Worm (Caenorhabditis elegans) whole organism, L2 larva: ENCODE measurements around the gene Y60A3A.8.

ENCODE experiments used
- C34F6.9 ChIP-seq: fragments of 150-350 bp; optimal IDR thresholded peaks from 2 replicates; lab custom pipeline; 2014; ENCODE audit warnings: missing biosample characterization, missing genetic modification characterization
- R02D3.7 ChIP-seq: fragments of 150-350 bp; optimal IDR thresholded peaks from 2 replicates; lab custom pipeline; 2014; ENCODE audit warnings: missing biosample characterization, missing genetic modification characterization
- Y55F3AM.14 ChIP-seq: fragments of 200-800 bp; sonication (Bioruptor generic); optimal IDR thresholded peaks from 2 replicates; lab custom pipeline; 2018; ENCODE audit warnings: mild to moderate bottlenecking, missing genetic modification characterization, missing compliant biosample characterization
- ZK546.5 ChIP-seq: sonication (generic microtip); optimal IDR thresholded peaks from 2 replicates; lab custom pipeline; 2017; ENCODE audit warnings: missing biosample characterization, missing genetic modification characterization
- ama-1 ChIP-seq: fragments of 150-350 bp; optimal IDR thresholded peaks from 2 replicates; lab custom pipeline; 2018; ENCODE audit warnings: inconsistent platforms
- blmp-1 ChIP-seq: sonication (generic microtip); optimal IDR thresholded peaks from 2 replicates; lab custom pipeline; 2017; ENCODE audit warnings: missing genetic modification characterization, mild to moderate bottlenecking, missing compliant biosample characterization, antibody characterized with exemption, moderate library complexity; ENCODE audit not compliant: insufficient read depth
- ceh-82 ChIP-seq: fragments of 150-350 bp; optimal IDR thresholded peaks from 2 replicates; lab custom pipeline; 2014; ENCODE audit warnings: missing biosample characterization, missing genetic modification characterization
- crh-2 ChIP-seq: sonication (generic microtip); optimal IDR thresholded peaks from 2 replicates; lab custom pipeline; 2017; ENCODE audit warnings: missing biosample characterization, missing genetic modification characterization
- dmd-4 ChIP-seq: sonication (generic microtip); optimal IDR thresholded peaks from 2 replicates; lab custom pipeline; 2017; ENCODE audit warnings: missing biosample characterization, missing genetic modification characterization
- egl-27 ChIP-seq: sonication (generic microtip); optimal IDR thresholded peaks from 3 replicates; lab custom pipeline; 2017; ENCODE audit warnings: missing biosample characterization, missing genetic modification reagents, missing genetic modification characterization
- elt-1 ChIP-seq: fragments of 150-350 bp; optimal IDR thresholded peaks from 2 replicates; lab custom pipeline; 2014; ENCODE audit warnings: missing biosample characterization, missing genetic modification characterization
- elt-3 ChIP-seq: sonication (generic microtip); optimal IDR thresholded peaks from 2 replicates; lab custom pipeline; 2017; ENCODE audit warnings: missing biosample characterization, missing genetic modification characterization
- fos-1 ChIP-seq: fragments of 150-350 bp; optimal IDR thresholded peaks from 2 replicates; lab custom pipeline; 2014; ENCODE audit warnings: missing biosample characterization, missing genetic modification characterization
- gmeb-1 ChIP-seq: fragments of 150-350 bp; optimal IDR thresholded peaks from 2 replicates; lab custom pipeline; 2014; ENCODE audit warnings: missing biosample characterization, missing genetic modification characterization
- lin-11 ChIP-seq: fragments of 150-350 bp; sonication (generic microtip); optimal IDR thresholded peaks from 2 replicates; lab custom pipeline; 2014; ENCODE audit warnings: missing biosample characterization, missing genetic modification characterization, inconsistent platforms, mixed read lengths
- lin-13 ChIP-seq: fragments of 150-350 bp; optimal IDR thresholded peaks from 2 replicates; lab custom pipeline; 2014; ENCODE audit warnings: missing biosample characterization, missing genetic modification reagents, missing genetic modification characterization
- lin-39 ChIP-seq: fragments of 150-350 bp; optimal IDR thresholded peaks from 2 replicates; lab custom pipeline; 2014; ENCODE audit warnings: missing biosample characterization, missing genetic modification reagents, missing genetic modification characterization
- mab-5 ChIP-seq: fragments of 150-350 bp; optimal IDR thresholded peaks from 2 replicates; lab custom pipeline; 2014; ENCODE audit warnings: missing biosample characterization, missing genetic modification characterization
- mbf-1 ChIP-seq: sonication (generic microtip); optimal IDR thresholded peaks from 2 replicates; lab custom pipeline; 2017; ENCODE audit warnings: missing biosample characterization, missing genetic modification characterization
- mdl-1 ChIP-seq, 2 experiments: fragments of 150-350 bp in 1 of 2; sonication (generic microtip) in 1 of 2; optimal IDR thresholded peaks; 2 replicates each; lab custom pipeline; 2017; ENCODE audit warnings: missing biosample characterization in 2 of 2, missing genetic modification characterization in 2 of 2
- nhr-11 ChIP-seq: fragments of 150-350 bp; optimal IDR thresholded peaks from 2 replicates; lab custom pipeline; 2014; ENCODE audit warnings: missing biosample characterization, missing genetic modification characterization
- nhr-129 ChIP-seq: fragments of 150-350 bp; optimal IDR thresholded peaks from 2 replicates; lab custom pipeline; 2014; ENCODE audit warnings: missing biosample characterization, missing genetic modification characterization
- nhr-21 ChIP-seq: fragments of 150-350 bp; optimal IDR thresholded peaks from 2 replicates; lab custom pipeline; 2014; ENCODE audit warnings: missing biosample characterization, missing genetic modification characterization
- nhr-23 ChIP-seq: fragments of 150-350 bp; optimal IDR thresholded peaks from 2 replicates; lab custom pipeline; 2014; ENCODE audit warnings: missing biosample characterization, missing genetic modification reagents, missing genetic modification characterization
- nhr-6 ChIP-seq: fragments of 150-350 bp; optimal IDR thresholded peaks from 2 replicates; lab custom pipeline; 2014; ENCODE audit warnings: missing biosample characterization, missing genetic modification characterization
- skn-1 ChIP-seq: sonication (generic microtip); optimal IDR thresholded peaks from 2 replicates; lab custom pipeline; 2017; ENCODE audit warnings: missing biosample characterization, missing genetic modification characterization
- sma-3 ChIP-seq: sonication (generic microtip); optimal IDR thresholded peaks from 2 replicates; lab custom pipeline; 2016; ENCODE audit warnings: missing genetic modification reagents, missing genetic modification characterization, missing compliant biosample characterization
- sma-9 ChIP-seq, 2 experiments: fragments of 150-350 bp in 1 of 2; sonication (generic microtip) in 1 of 2; optimal IDR thresholded peaks; 2 replicates each; lab custom pipeline; 2014 to 2016; ENCODE audit warnings: missing genetic modification characterization in 2 of 2, mild to moderate bottlenecking in 1 of 2, missing biosample characterization in 1 of 2, missing compliant biosample characterization in 1 of 2, missing genetic modification reagents in 1 of 2, moderate library complexity in 1 of 2
- zag-1 ChIP-seq: fragments of 150-350 bp; optimal IDR thresholded peaks from 2 replicates; lab custom pipeline; 2014; ENCODE audit warnings: missing biosample characterization, missing genetic modification characterization
- ztf-1 ChIP-seq: fragments of 200-800 bp; sonication (Bioruptor generic); conservative IDR thresholded peaks from 2 replicates; pipeline ENCODE4 v1.3.6; 2022; ENCODE audit warnings: missing genetic modification characterization, missing compliant biosample characterization
- ztf-11 ChIP-seq: sonication (generic microtip); optimal IDR thresholded peaks from 2 replicates; lab custom pipeline; 2017; ENCODE audit warnings: missing biosample characterization, missing genetic modification characterization

The Y60A3A.8 gene

DNA sequence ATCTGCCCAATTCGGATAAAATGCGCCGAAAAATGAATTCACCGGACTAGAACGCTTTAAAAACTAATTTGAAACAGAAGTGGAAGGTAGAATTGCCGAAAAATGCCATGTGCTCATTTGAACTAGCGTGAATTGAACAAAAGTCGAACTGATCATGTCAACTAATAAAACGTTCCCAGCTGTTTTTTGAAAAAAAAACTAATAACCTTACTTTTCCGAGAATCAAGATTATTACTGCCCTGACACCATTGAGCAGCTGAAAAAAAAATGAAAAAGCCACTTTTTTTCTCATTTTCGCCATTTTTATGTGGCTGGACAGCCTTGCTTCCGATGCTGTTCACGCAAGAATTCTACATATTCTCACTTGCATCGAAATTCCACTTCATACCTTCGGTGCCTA is 23.2 kb downstream of the Y60A3A.8 start, which contains the start of gene srh-173:
TSS of gene srh-173 (plus strand) at position 301 of the 400 bp plus-strand sequence.
- TF ChIP-seq gmeb-1 (no peak), nhr-6 (tag; lab: Kevin White, UChicago) (no peak), ama-1 (no peak), R02D3.7 (tag; lab: Kevin White, UChicago) (no peak), mdl-1 (tag; optimal IDR thresholded peaks at IDR 0.05; lab: Kevin White, UChicago) (no peak), zag-1 (tag; lab: Kevin White, UChicago) (no peak)

DNA sequence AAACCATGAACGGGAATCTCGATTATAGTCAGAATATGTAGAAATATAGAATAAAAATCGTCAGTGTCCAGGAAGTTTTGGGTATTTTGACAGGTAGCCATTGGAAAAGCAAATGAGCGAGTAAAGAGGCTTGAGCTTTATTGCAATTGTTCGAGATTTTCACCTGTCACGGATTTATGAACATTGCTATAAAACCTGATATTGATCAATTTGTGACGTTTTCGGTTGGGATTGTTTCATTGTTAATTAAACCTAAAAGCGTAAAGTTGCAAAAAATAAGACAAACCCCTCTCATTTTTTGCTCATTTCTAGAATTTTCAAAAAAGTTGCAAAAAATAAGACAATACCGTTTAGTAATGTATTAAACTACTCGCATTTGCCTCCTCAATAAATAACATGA is 28.4 kb downstream of the Y60A3A.8 start, which contains the start of gene srh-183:
TSS of gene srh-183 (minus strand) at position 101 of the 400 bp plus-strand sequence.
- TF ChIP-seq sma-9 (GFP tag; optimal IDR thresholded peaks at IDR 0.05; lab: Kevin White, UChicago), result no peak
- no peak for TF ChIP-seq sma-9 (tag; optimal IDR thresholded peaks at IDR 0.05; lab: Kevin White, UChicago)
- TF ChIP-seq lin-11 (tag; lab: Kevin White, UChicago), result no peak
- TF ChIP-seq lin-13, result no peak
- no peak for TF ChIP-seq nhr-21 (tag; lab: Kevin White, UChicago)
- no peak for TF ChIP-seq ceh-82 (tag; lab: Kevin White, UChicago)
- TF ChIP-seq fos-1, result no peak
- no peak for TF ChIP-seq Y55F3AM.14 (GFP tag; lab: Kevin White, UChicago)
- no peak for TF ChIP-seq mbf-1 (tag; lab: Kevin White, UChicago)
- no peak for TF ChIP-seq elt-3

DNA sequence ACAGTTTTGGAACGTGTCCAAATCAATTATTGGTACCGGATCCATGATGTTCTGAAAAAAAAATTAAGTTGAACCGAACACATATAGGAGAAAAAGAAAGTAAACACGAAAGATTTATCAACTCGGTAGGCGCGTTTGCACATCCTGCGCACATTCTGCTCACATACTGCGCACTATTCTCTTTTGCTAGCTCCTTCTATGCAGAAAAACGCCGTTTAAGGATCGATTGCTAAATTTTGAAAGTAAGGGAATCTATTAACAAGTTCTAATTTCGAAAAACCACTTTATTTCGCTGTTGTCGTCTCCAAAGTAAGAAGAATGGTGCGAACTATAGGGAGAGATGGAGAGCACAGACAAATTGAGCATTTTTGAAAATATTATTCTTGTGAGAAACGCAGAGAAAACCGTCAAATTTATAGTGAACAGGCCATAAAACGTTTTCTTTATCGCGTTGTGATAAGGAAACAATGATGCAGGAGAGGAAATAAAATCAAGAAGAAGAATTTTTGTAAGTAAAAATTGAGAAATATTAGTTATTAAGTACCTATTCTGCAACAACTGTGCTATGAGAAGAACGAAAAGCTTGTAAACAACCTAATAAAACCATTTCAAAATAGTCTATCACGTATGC is 32.2 kb downstream of the Y60A3A.8 start, which contains the start of gene Y60A3A.24:
TSS of gene Y60A3A.24 (minus strand) at position 51 of the 631 bp plus-strand sequence.
- TF ChIP-seq egl-27 (tag; lab: Kevin White, UChicago) (no peak), gmeb-1 (peak; percentile 25), fos-1 (peak; percentile 80), crh-2 (tag; lab: Kevin White, UChicago) (peak; percentile 24)

DNA sequence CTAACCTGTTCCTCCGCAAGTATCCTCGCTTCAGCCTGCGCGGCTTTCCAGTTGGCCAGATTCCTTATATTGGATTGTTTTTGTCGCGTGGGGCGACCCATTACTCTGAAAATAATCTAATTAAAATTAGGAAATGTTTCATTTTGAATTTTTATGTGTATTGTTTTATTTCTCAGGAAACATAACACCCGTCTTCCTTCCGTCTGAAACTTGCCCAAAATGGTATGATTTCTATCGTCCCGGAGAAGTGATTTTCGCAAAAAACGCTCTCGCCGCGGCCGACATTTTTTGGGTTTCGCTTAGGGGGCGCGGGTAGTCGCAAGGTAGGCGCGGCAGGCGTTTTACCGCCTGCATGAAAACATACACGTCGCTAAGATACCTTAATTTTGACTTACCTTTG is 36.4 kb downstream of the Y60A3A.8 start, which contains the start of gene clec-260:
TSS of gene clec-260 (minus strand) at position 101 of the 400 bp plus-strand sequence.
- TF ChIP-seq nhr-21 (tag; lab: Kevin White, UChicago), result no peak
- no peak for TF ChIP-seq mdl-1 (tag; optimal IDR thresholded peaks at IDR 0.05; lab: Kevin White, UChicago)
- no peak for TF ChIP-seq ZK546.5 (tag; lab: Kevin White, UChicago)
- TF ChIP-seq nhr-23 (tag; lab: Kevin White, UChicago), result no peak
- no peak for TF ChIP-seq egl-27 (tag; lab: Kevin White, UChicago)
- TF ChIP-seq gmeb-1, result no peak
- no peak for TF ChIP-seq ceh-82 (tag; lab: Kevin White, UChicago)
- TF ChIP-seq ama-1, result no peak
- TF ChIP-seq dmd-4, result no peak
- TF ChIP-seq lin-39 (tag; lab: Kevin White, UChicago), result no peak
- TF ChIP-seq nhr-11, result no peak
- TF ChIP-seq elt-3, result no peak
- TF ChIP-seq ztf-11 (tag; lab: Kevin White, UChicago), result no peak

DNA sequence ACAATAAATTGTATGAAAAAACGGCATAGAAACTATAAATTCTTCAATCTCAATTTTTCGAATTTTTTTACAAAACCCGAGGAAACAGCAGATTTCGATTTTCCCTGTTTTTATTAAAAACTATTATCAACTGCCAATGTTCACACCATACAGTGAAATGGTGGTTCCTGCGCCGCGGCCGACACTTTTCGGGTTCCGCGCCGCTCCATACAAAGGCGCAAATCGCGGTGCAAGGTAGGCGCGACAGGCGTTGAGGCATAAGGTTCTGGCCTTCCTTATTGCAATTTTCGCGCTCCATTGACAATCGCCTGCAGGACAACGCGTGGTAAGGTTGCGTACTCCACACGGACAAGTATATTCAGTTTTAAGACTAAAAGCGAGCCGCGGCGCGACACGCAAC is 37.0 kb downstream of the Y60A3A.8 start:
- TF ChIP-seq ztf-1 (GFP tag; lab: Robert Waterston, UW) (no peak), C34F6.9 (tag; lab: Kevin White, UChicago) (no peak), nhr-129 (tag; lab: Kevin White, UChicago) (no peak), ceh-82 (tag; lab: Kevin White, UChicago) (no peak), ztf-11 (tag; lab: Kevin White, UChicago) (no peak), mab-5 (tag; lab: Kevin White, UChicago) (no peak), fos-1 (no peak), sma-3 (no peak), blmp-1 (tag; lab: Kevin White, UChicago) (no peak), elt-1 (tag; lab: Kevin White, UChicago) (no peak), skn-1 (tag; lab: Kevin White, UChicago) (no peak), nhr-23 (tag; lab: Kevin White, UChicago) (no peak), ZK546.5 (tag; lab: Kevin White, UChicago) (no peak), mdl-1 (tag; optimal IDR thresholded peaks at IDR 0.05; lab: Kevin White, UChicago) (no peak), R02D3.7 (tag; lab: Kevin White, UChicago) (no peak)
